Fruit fly (Drosophila melanogaster): Measurements from ENCODE around the gene TORIP.

TORIP gene

DNA sequence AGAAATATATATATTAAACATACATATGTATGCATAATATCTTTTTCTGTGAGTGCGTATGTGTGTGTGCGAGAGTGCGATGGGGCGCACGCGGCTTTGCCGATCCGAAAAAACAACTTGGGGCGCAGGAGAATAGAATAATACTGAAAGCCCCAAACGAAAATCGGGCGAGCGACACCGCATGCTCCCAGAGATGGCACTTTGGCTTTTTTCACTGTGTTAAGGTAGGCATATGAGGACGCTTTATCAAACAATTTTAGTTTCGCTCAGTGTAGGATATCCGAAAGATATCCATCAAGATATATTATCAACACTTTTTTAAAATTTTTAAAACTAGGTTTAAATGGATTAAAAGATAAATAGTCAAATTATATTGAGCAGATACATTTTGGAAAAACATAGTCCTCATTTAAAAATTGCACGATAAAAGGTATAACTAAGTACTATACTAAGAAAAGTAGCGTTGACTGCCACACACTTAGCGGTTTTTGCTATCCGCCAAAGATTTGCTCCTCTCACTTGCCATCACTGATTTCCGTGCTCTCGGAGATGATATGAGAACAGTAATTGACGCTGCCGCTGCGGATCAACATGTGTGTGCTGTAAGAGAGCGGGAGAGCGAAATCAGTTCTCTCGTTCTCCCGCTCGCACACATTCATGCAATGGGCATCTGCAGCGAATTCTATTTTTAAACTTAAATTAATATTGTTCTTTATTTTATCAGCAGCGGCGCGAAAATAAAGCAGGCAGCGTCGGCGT is 13.8 kb downstream of the TORIP start (continued):
- TF ChIP-seq Gug (GFP tag; IDR thresholded peaks at IDR 0.05) (no peak; the same call in 1 of the 2 replicates), CG31627 (GFP tag; optimal IDR thresholded peaks at IDR 0.05) (peak; percentile 67), Sox15 (GFP tag; optimal IDR thresholded peaks at IDR 0.05) (peak; percentile 33), cyc (GFP tag; optimal IDR thresholded peaks at IDR 0.05) (peak; percentile 49), Eip93F (GFP tag; optimal IDR thresholded peaks at IDR 0.05) (peak; percentile 9), CG6163 (GFP tag; IDR thresholded peaks at IDR 0.05) (peak; percentile 59; the same call in 2 of the 3 replicates), CG8119 (GFP tag; IDR thresholded peaks at IDR 0.05) (peak; percentile 63), OdsH (GFP tag; optimal IDR thresholded peaks at IDR 0.05) (peak; percentile 67), CG3032 (tag; optimal IDR thresholded peaks at IDR 0.05) (peak; percentile 62), Eip78C (GFP tag) (peak; percentile 95), Met (GFP tag; optimal IDR thresholded peaks at IDR 0.05) (peak; percentile 80), net (GFP tag; optimal IDR thresholded peaks at IDR 0.05) (peak; percentile 68), acj6 (GFP tag; optimal IDR thresholded peaks at IDR 0.05) (peak; percentile 55), Sox14 (GFP tag; optimal IDR thresholded peaks at IDR 0.05) (peak; percentile 65), CG11762 (GFP tag; optimal IDR thresholded peaks at IDR 0.05; ENCODE audit: insufficient read depth) (peak; percentile 26), fd59A (GFP tag; optimal IDR thresholded peaks at IDR 0.05) (peak; percentile 51), CG10669 (GFP tag; optimal IDR thresholded peaks at IDR 0.05) (peak; percentile 64), Hr4 (GFP tag; optimal IDR thresholded peaks at IDR 0.05) (peak; percentile 63), salr (GFP tag; optimal IDR thresholded peaks at IDR 0.05) (peak in 1 of 2 experiments; percentile 69), CG8632 (GFP tag; optimal IDR thresholded peaks at IDR 0.05) (peak; percentile 58), Hr39 (GFP tag; optimal IDR thresholded peaks at IDR 0.05) (peak; percentile 72), eg (GFP tag; IDR thresholded peaks at IDR 0.05) (peak; percentile 41; the same call in 2 of the 3 replicates), CG1621 (tag; optimal IDR thresholded peaks at IDR 0.05) (no peak)

dm6 chr3L:19790564-19790928 is 14.3 kb downstream of the TORIP start:
- no peak for TF ChIP-seq pdm3 (GFP tag; optimal IDR thresholded peaks at IDR 0.05)
- no peak for TF ChIP-seq OdsH (GFP tag; optimal IDR thresholded peaks at IDR 0.05)
- no peak for TF ChIP-seq Blimp-1 (GFP tag; optimal IDR thresholded peaks at IDR 0.05)
- no peak for TF ChIP-seq Eip75B (GFP tag; optimal IDR thresholded peaks at IDR 0.05)
- TF ChIP-seq vri (GFP tag; optimal IDR thresholded peaks at IDR 0.05) = no peak
- no peak for TF ChIP-seq CG6808 (GFP tag; optimal IDR thresholded peaks at IDR 0.05)

DNA sequence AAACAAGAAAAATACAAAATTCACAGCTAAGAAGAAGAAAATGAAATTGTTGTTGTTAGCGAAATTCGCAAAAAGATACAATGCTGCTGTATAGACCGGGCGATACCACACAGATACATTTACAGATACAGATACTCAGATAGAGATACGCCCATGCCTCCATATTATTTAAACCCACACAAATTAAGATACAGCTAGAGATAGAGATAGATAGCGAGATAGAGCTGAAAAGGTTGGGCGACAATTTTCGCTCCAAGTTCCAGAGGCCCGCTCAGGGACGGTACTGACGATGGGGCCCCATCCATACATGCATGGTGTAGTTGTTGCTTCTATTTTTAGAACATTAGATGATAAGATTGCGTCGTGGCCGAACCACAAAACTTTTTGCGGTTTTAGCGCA is 17.2 kb downstream of the TORIP start:
- TF ChIP-seq fkh (GFP tag; optimal IDR thresholded peaks at IDR 0.05) = peak; percentile 40
- TF ChIP-seq Hr39 (GFP tag; optimal IDR thresholded peaks at IDR 0.05) = no peak
- peak; percentile 4 for TF ChIP-seq vri (GFP tag; optimal IDR thresholded peaks at IDR 0.05)
- no peak for TF ChIP-seq CG34406 (GFP tag; optimal IDR thresholded peaks at IDR 0.05)
- no peak for TF ChIP-seq CG8119 (GFP tag; IDR thresholded peaks at IDR 0.05)
- TF ChIP-seq fd85E (GFP tag; optimal IDR thresholded peaks at IDR 0.05) = no peak
- no peak for TF ChIP-seq Ets21C (GFP tag; optimal IDR thresholded peaks at IDR 0.05)
- no peak for TF ChIP-seq Lpt (GFP tag; optimal IDR thresholded peaks at IDR 0.05)
- no peak for TF ChIP-seq Eip78C (GFP tag)

DNA sequence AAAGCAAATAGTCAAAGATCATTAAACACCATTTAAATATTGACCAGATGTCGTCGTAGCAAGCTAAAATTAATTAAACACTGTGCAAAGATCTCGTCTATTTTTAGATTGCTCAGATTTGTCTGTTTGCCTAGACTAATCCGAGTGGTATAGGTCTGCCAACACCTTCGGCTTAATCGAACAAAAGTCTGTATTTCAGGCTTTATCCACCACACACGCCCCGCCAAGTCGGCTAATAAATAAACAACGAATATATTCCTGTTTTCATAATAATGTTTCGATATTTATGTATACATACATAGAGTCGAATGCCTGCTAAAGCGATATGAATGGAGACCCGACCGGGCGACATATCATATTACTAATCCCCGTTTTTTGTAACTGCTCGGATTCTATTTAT is 26.4 kb downstream of the TORIP start:
- TF ChIP-seq fkh (GFP tag; optimal IDR thresholded peaks at IDR 0.05) (peak; percentile 49), Lpt (GFP tag; optimal IDR thresholded peaks at IDR 0.05) (no peak), CG32006 (GFP tag; optimal IDR thresholded peaks at IDR 0.05) (no peak), ss (GFP tag; optimal IDR thresholded peaks at IDR 0.05) (no peak)
